Worm (Caenorhabditis elegans) whole organism, mixed stage, embryonic: ENCODE results near the gene T01H3.2.
A peak's percentile ranks its signal among the peaks of the same experiment; 100 is the strongest.

Source experiments
- M03D4.4 ChIP-seq: sonication (generic microtip); optimal IDR thresholded peaks from 2 replicates; lab custom pipeline; 2017; ENCODE audit warnings: mild to moderate bottlenecking, missing genetic modification characterization, missing compliant biosample characterization
- bed-3 ChIP-seq: fragments of 200-800 bp; sonication (Bioruptor generic); optimal IDR thresholded peaks from 3 replicates; lab custom pipeline; 2018; ENCODE audit warnings: mild to moderate bottlenecking, missing genetic modification characterization, moderate library complexity, missing compliant biosample characterization
- blmp-1 ChIP-seq: fragments of 150-350 bp; optimal IDR thresholded peaks from 2 replicates; lab custom pipeline; 2014; ENCODE audit warnings: missing biosample characterization, missing genetic modification characterization
- ceh-39 ChIP-seq: fragments of 150-350 bp; optimal IDR thresholded peaks from 2 replicates; lab custom pipeline; 2014; ENCODE audit warnings: missing biosample characterization, missing genetic modification characterization
- ceh-83 ChIP-seq: fragments of 200-800 bp; sonication (Bioruptor generic); optimal IDR thresholded peaks from 2 replicates; lab custom pipeline; 2018; ENCODE audit warnings: mild to moderate bottlenecking, missing genetic modification characterization, missing compliant biosample characterization
- ces-1 ChIP-seq: fragments of 150-350 bp; optimal IDR thresholded peaks from 2 replicates; lab custom pipeline; 2014; ENCODE audit warnings: missing biosample characterization, missing genetic modification reagents, missing genetic modification characterization
- cnd-1 ChIP-seq: fragments of 200-800 bp; sonication (Bioruptor generic); optimal IDR thresholded peaks from 2 replicates; lab custom pipeline; 2018; ENCODE audit warnings: mild to moderate bottlenecking, missing genetic modification characterization, missing compliant biosample characterization
- elt-1 ChIP-seq: sonication (generic microtip); optimal IDR thresholded peaks from 2 replicates; lab custom pipeline; 2017; ENCODE audit warnings: missing genetic modification characterization, mild to moderate bottlenecking, missing compliant biosample characterization, antibody characterized with exemption, moderate library complexity, borderline replicate concordance; ENCODE audit not compliant: insufficient read depth
- elt-3 ChIP-seq: fragments of 150-350 bp; optimal IDR thresholded peaks from 2 replicates; lab custom pipeline; 2014; ENCODE audit warnings: missing biosample characterization, missing genetic modification characterization
- flh-1 ChIP-seq: fragments of 200-800 bp; sonication (Bioruptor generic); optimal IDR thresholded peaks from 2 replicates; lab custom pipeline; 2018; ENCODE audit warnings: mild to moderate bottlenecking, missing genetic modification characterization, moderate library complexity, missing compliant biosample characterization
- ham-2 ChIP-seq: fragments of 200-800 bp; sonication (Bioruptor generic); optimal IDR thresholded peaks from 2 replicates; lab custom pipeline; 2018; ENCODE audit warnings: mild to moderate bottlenecking, missing genetic modification characterization, missing compliant biosample characterization
- hlh-1 ChIP-seq: fragments of 150-350 bp; optimal IDR thresholded peaks from 2 replicates; lab custom pipeline; 2014; ENCODE audit warnings: missing biosample characterization, missing genetic modification reagents, missing genetic modification characterization
- lin-13 ChIP-seq: fragments of 150-350 bp; optimal IDR thresholded peaks from 2 replicates; lab custom pipeline; 2014; ENCODE audit warnings: missing biosample characterization, missing genetic modification characterization
- lin-32 ChIP-seq: fragments of 200-800 bp; sonication (Bioruptor generic); optimal IDR thresholded peaks from 2 replicates; lab custom pipeline; 2018; ENCODE audit warnings: mild to moderate bottlenecking, missing genetic modification characterization, missing compliant biosample characterization
- lsy-2 ChIP-seq: fragments of 150-350 bp; optimal IDR thresholded peaks from 2 replicates; lab custom pipeline; 2014; ENCODE audit warnings: missing biosample characterization, missing genetic modification characterization
- mab-5 ChIP-seq: fragments of 150-350 bp; optimal IDR thresholded peaks from 2 replicates; lab custom pipeline; 2014; ENCODE audit warnings: missing biosample characterization, missing genetic modification characterization
- mep-1 ChIP-seq: fragments of 150-350 bp; optimal IDR thresholded peaks from 2 replicates; lab custom pipeline; 2017; ENCODE audit warnings: missing biosample characterization, missing genetic modification reagents, missing genetic modification characterization, inconsistent platforms
- mls-2 ChIP-seq: sonication (generic microtip); optimal IDR thresholded peaks from 2 replicates; lab custom pipeline; 2016; ENCODE audit warnings: mild to moderate bottlenecking, missing genetic modification characterization, moderate library complexity, missing compliant biosample characterization
- nhr-2 ChIP-seq: fragments of 150-350 bp; optimal IDR thresholded peaks from 2 replicates; lab custom pipeline; 2014; ENCODE audit warnings: missing biosample characterization, missing genetic modification characterization
- nhr-237 ChIP-seq: fragments of 150-350 bp; optimal IDR thresholded peaks from 2 replicates; lab custom pipeline; 2014; ENCODE audit warnings: missing biosample characterization, missing genetic modification characterization
- nhr-28 ChIP-seq: fragments of 150-350 bp; optimal IDR thresholded peaks from 2 replicates; lab custom pipeline; 2014; ENCODE audit warnings: missing biosample characterization, missing genetic modification characterization
- pha-4 ChIP-seq: fragments of 150-350 bp; optimal IDR thresholded peaks from 2 replicates; lab custom pipeline; 2018; ENCODE audit warnings: missing biosample characterization, missing genetic modification reagents, missing genetic modification characterization
- sem-2 ChIP-seq: fragments of 200-800 bp; sonication (Bioruptor generic); optimal IDR thresholded peaks from 2 replicates; lab custom pipeline; 2018; ENCODE audit warnings: mild to moderate bottlenecking, missing genetic modification characterization, missing compliant biosample characterization
- sptf-1 ChIP-seq: sonication (generic microtip); optimal IDR thresholded peaks from 2 replicates; lab custom pipeline; 2017; ENCODE audit warnings: mild to moderate bottlenecking, missing genetic modification characterization, moderate library complexity, missing compliant biosample characterization
- unc-120 ChIP-seq: sonication (generic microtip); optimal IDR thresholded peaks from 2 replicates; lab custom pipeline; 2017; ENCODE audit warnings: missing genetic modification characterization, missing compliant biosample characterization; ENCODE audit not compliant: poor library complexity, severe bottlenecking
- unc-39 ChIP-seq: fragments of 150-350 bp; optimal IDR thresholded peaks from 2 replicates; lab custom pipeline; 2014; ENCODE audit warnings: missing biosample characterization, missing genetic modification characterization
- unc-62 ChIP-seq: fragments of 150-350 bp; optimal IDR thresholded peaks from 2 replicates; lab custom pipeline; 2014; ENCODE audit warnings: missing biosample characterization, missing genetic modification reagents, missing genetic modification characterization
- zip-8 ChIP-seq: fragments of 150-350 bp; optimal IDR thresholded peaks from 2 replicates; lab custom pipeline; 2014; ENCODE audit warnings: missing biosample characterization, missing genetic modification characterization
- ztf-11 ChIP-seq: fragments of 150-350 bp; optimal IDR thresholded peaks from 2 replicates; lab custom pipeline; 2014; ENCODE audit warnings: missing biosample characterization, missing genetic modification characterization

T01H3.2 gene

DNA sequence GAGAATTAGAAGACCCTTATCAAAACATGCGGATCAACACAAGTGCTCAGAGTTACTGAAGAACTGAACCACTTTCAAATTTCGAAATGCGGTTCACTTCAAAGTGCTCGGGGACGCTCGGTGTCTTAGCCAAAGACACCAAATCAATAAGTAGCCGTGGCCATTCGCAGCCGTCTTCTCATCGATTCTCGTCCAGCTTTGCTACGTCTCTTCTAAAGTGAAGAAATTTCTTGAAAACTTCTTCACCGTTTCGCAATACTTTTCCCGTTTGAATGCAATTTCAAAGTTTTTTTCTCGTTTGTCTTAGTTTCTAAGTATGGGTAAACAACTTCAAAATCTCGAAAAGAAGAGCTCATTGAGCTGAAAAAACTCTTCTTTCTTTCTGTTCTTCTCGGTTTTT is 7.1 kb upstream of the T01H3.2 start:
- TF ChIP-seq ces-1 (peak; percentile 65), unc-62 (no peak)

ce11 chrII:7880373-7880862 is 2.6 kb upstream of the T01H3.2 start, which contains the start of gene perm-1:
Gene perm-1 (plus strand): TSS chrII:7880812.
- peak; percentile 32 for TF ChIP-seq lsy-2 (tag; lab: Kevin White, UChicago)
- TF ChIP-seq pha-4 (tag; lab: Kevin White, UChicago), result no peak

ce11 chrII:7879266-7879718 is 1.5 kb upstream of the T01H3.2 start, which contains the start of the genes vha-4 and T01H3.5:
Gene vha-4 (minus strand): TSS chrII:7879316.
Gene T01H3.5 (plus strand): TSS chrII:7879616.
- TF ChIP-seq nhr-237 (tag; lab: Kevin White, UChicago) (no peak), unc-39 (tag; lab: Kevin White, UChicago) (no peak), elt-1 (tag; lab: Kevin White, UChicago) (no peak)

ce11 chrII:7873843-7874372 is 3.9 kb downstream of the T01H3.2 start, which contains the start of gene T01H3.3:
Gene T01H3.3 (minus strand): TSS chrII:7873893.
- TF ChIP-seq elt-1 (tag; lab: Kevin White, UChicago) (no peak), nhr-237 (tag; lab: Kevin White, UChicago) (no peak), unc-120 (no peak), lsy-2 (tag; lab: Kevin White, UChicago) (peak; percentile 42), M03D4.4 (tag; lab: Kevin White, UChicago) (no peak), flh-1 (GFP tag; lab: Kevin White, UChicago) (no peak)

- TF ChIP-seq elt-3 (tag; lab: Kevin White, UChicago) (no peak), lin-32 (GFP tag; lab: Kevin White, UChicago) (no peak), zip-8 (no peak), ceh-83 (no peak), hlh-1 (peak; percentile 54), bed-3 (GFP tag; lab: Kevin White, UChicago) (no peak), lsy-2 (tag; lab: Kevin White, UChicago) (peak; percentile 93), lin-13 (tag; lab: Kevin White, UChicago) (no peak), cnd-1 (tag; lab: Kevin White, UChicago) (no peak), sptf-1 (tag; lab: Kevin White, UChicago) (no peak), nhr-237 (tag; lab: Kevin White, UChicago) (no peak), nhr-2 (tag; lab: Kevin White, UChicago) (no peak), elt-1 (tag; lab: Kevin White, UChicago) (no peak), mep-1 (tag; lab: Kevin White, UChicago) (peak; percentile 10), ceh-39 (no peak), mab-5 (no peak), ztf-11 (no peak), unc-120 (no peak), ham-2 (no peak)
These were observed 7.2 kb downstream of the T01H3.2 start for ce11 chrII:7870632-7871031.

DNA sequence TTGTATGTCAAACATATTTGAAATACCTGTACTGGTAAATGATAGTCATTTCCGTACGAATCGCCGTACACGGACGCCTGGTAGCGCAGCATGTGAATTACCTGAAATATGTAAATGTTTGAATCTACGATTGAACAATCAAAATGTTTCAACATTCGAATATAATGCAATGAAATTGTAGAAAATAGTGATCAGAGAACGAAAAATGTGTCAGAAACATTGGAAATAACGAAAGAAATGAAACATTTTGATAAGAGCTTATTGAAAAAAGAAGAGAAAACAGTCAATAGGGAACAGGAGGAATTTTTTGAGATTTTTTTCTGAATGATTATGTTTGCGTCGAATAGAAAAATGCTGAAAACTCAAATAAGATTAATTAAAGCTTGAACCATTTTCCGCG is 7.7 kb downstream of the T01H3.2 start, which contains the start of gene ztf-17:
TSS of gene ztf-17 (minus strand) at position 101 of the 400 bp plus-strand sequence.
- TF ChIP-seq ces-1 (no peak), nhr-28 (tag; lab: Kevin White, UChicago) (no peak), ham-2 (no peak), M03D4.4 (tag; lab: Kevin White, UChicago) (no peak), elt-3 (tag; lab: Kevin White, UChicago) (no peak), ceh-83 (no peak), lin-32 (GFP tag; lab: Kevin White, UChicago) (no peak), mls-2 (no peak), mep-1 (tag; lab: Kevin White, UChicago) (no peak), elt-1 (tag; lab: Kevin White, UChicago) (no peak), unc-62 (no peak), sem-2 (GFP tag; lab: Kevin White, UChicago) (no peak), nhr-237 (tag; lab: Kevin White, UChicago) (no peak), ceh-39 (no peak), hlh-1 (no peak), flh-1 (GFP tag; lab: Kevin White, UChicago) (no peak), sptf-1 (tag; lab: Kevin White, UChicago) (no peak), blmp-1 (tag; lab: Kevin White, UChicago) (no peak), lin-13 (tag; lab: Kevin White, UChicago) (no peak), ztf-11 (no peak)
